Worm (Caenorhabditis elegans) whole organism, L2 larva: ENCODE measurements around the gene pgp-3.
A peak's percentile ranks its signal among the peaks of the same experiment; 100 is the strongest.

ENCODE experiments used
- ama-1 ChIP-seq: fragments of 150-350 bp; optimal IDR thresholded peaks from 2 replicates; lab custom pipeline; 2018; ENCODE audit warnings: inconsistent platforms
- egl-27 ChIP-seq: sonication (generic microtip); optimal IDR thresholded peaks from 3 replicates; lab custom pipeline; 2017; ENCODE audit warnings: missing biosample characterization, missing genetic modification reagents, missing genetic modification characterization
- fos-1 ChIP-seq: fragments of 150-350 bp; optimal IDR thresholded peaks from 2 replicates; lab custom pipeline; 2014; ENCODE audit warnings: missing biosample characterization, missing genetic modification characterization
- lin-39 ChIP-seq: fragments of 150-350 bp; optimal IDR thresholded peaks from 2 replicates; lab custom pipeline; 2014; ENCODE audit warnings: missing biosample characterization, missing genetic modification reagents, missing genetic modification characterization
- lsy-2 ChIP-seq, 2 experiments: fragments of 150-350 bp in 1 of 2; sonication (generic microtip) in 1 of 2; optimal IDR thresholded peaks; 2 replicates each; lab custom pipeline; 2014 to 2017; ENCODE audit warnings: missing biosample characterization in 2 of 2, missing genetic modification characterization in 2 of 2
- mab-5 ChIP-seq: fragments of 150-350 bp; optimal IDR thresholded peaks from 2 replicates; lab custom pipeline; 2014; ENCODE audit warnings: missing biosample characterization, missing genetic modification characterization
- unc-39 ChIP-seq: fragments of 150-350 bp; optimal IDR thresholded peaks from 2 replicates; lab custom pipeline; 2014; ENCODE audit warnings: missing biosample characterization, missing genetic modification characterization
- ztf-1 ChIP-seq: fragments of 200-800 bp; sonication (Bioruptor generic); conservative IDR thresholded peaks from 2 replicates; pipeline ENCODE4 v1.3.6; 2022; ENCODE audit warnings: missing genetic modification characterization, missing compliant biosample characterization
- ztf-4 ChIP-seq: fragments of 150-350 bp; optimal IDR thresholded peaks from 2 replicates; lab custom pipeline; 2014; ENCODE audit warnings: missing biosample characterization, missing genetic modification characterization

DNA sequence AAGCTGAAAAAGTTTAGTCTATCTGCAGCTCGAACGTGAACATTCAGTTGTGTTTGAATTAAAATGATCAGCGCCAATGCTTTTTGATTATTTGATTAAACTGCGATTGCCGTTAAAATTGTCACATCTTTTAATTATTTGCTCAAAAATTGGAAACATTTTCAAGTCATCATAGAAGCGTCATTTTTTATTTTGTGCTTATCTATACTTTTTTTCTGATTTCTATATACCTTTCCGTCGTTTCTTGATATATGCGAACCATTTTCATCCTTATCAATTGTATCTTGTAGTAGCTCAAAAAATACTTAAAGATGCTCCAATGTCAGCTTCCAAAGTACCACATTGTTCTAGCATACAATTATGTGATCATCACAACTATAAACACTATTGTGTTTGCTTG, 668 bp upstream of the pgp-3 start:
- TF ChIP-seq ztf-4 (tag; lab: Kevin White, UChicago) = no peak
- no peak for TF ChIP-seq ztf-1 (GFP tag; lab: Robert Waterston, UW)
- TF ChIP-seq lin-39 (tag; lab: Kevin White, UChicago) = no peak
- TF ChIP-seq lsy-2 (tag; optimal IDR thresholded peaks at IDR 0.05; lab: Kevin White, UChicago) = no peak
- TF ChIP-seq egl-27 (tag; lab: Kevin White, UChicago) = no peak
- TF ChIP-seq ama-1 (lab: Kevin White, UChicago) = no peak
- TF ChIP-seq fos-1 (tag; lab: Kevin White, UChicago) = peak; percentile 50
- no peak for TF ChIP-seq mab-5 (tag; lab: Kevin White, UChicago)
- TF ChIP-seq unc-39 = no peak
